Fruit fly (Drosophila melanogaster) whole organism, embryonic: ENCODE results near the gene Son.

Experiments used
- CG10267 ChIP-seq: fragments of 200-800 bp; sonication (Bioruptor generic); optimal IDR thresholded peaks from 2 replicates; lab custom pipeline; 2018; ENCODE audit warnings: missing biosample characterization, mild to moderate bottlenecking, missing genetic modification characterization, moderate library complexity
- CG10543 ChIP-seq: fragments of 200-800 bp; sonication (Bioruptor generic); optimal IDR thresholded peaks from 3 replicates; lab custom pipeline; 2017; ENCODE audit warnings: missing biosample characterization, mild to moderate bottlenecking, missing genetic modification characterization, moderate library complexity
- CG11093 ChIP-seq: fragments of 200-800 bp; sonication (Bioruptor generic); IDR thresholded peaks from 3 replicates; pipeline ENCODE4 v1.3.6; 2022; ENCODE audit warnings: missing biosample characterization, missing genetic modification characterization
- CG11504 ChIP-seq: fragments of 200-800 bp; sonication (Bioruptor generic); optimal IDR thresholded peaks from 3 replicates; lab custom pipeline; 2019; ENCODE audit warnings: missing biosample characterization, mild to moderate bottlenecking, missing genetic modification characterization, moderate library complexity
- CG12155 ChIP-seq: fragments of 200-800 bp; sonication (Bioruptor generic); optimal IDR thresholded peaks from 3 replicates; lab custom pipeline; 2016; ENCODE audit warnings: missing biosample characterization, missing genetic modification characterization
- CG12219 ChIP-seq: fragments of 200-800 bp; sonication (Bioruptor generic); optimal IDR thresholded peaks from 3 replicates; lab custom pipeline; 2018; ENCODE audit warnings: missing biosample characterization, mild to moderate bottlenecking, missing genetic modification characterization
- CG14860 ChIP-seq: fragments of 200-800 bp; sonication (Bioruptor generic); IDR thresholded peaks from 3 replicates; pipeline ENCODE4 v1.3.6; 2022; ENCODE audit warnings: missing biosample characterization, missing genetic modification characterization; ENCODE audit not compliant: partially characterized antibody
- CG15269 ChIP-seq: fragments of 200-800 bp; sonication (Bioruptor generic); optimal IDR thresholded peaks from 2 replicates; lab custom pipeline; 2018; ENCODE audit warnings: missing biosample characterization, mild to moderate bottlenecking, missing genetic modification characterization, moderate library complexity
- CG16813 ChIP-seq: fragments of 200-800 bp; sonication (Bioruptor generic); IDR thresholded peaks from 3 replicates; pipeline ENCODE4 v1.3.6; 2022; ENCODE audit warnings: missing biosample characterization, missing genetic modification characterization; ENCODE audit not compliant: partially characterized antibody
- CG17912 ChIP-seq: fragments of 200-800 bp; sonication (Bioruptor generic); optimal IDR thresholded peaks from 2 replicates; lab custom pipeline; 2018; ENCODE audit warnings: missing biosample characterization, mild to moderate bottlenecking, missing genetic modification characterization
- CG2129 ChIP-seq: fragments of 200-800 bp; sonication (Bioruptor generic); IDR thresholded peaks from 2 replicates; pipeline ENCODE4 v1.3.6; 2022; ENCODE audit warnings: missing biosample characterization, missing genetic modification characterization; ENCODE audit not compliant: partially characterized antibody
- CG5953 ChIP-seq: fragments of 200-800 bp; sonication (Bioruptor generic); IDR thresholded peaks from 2 replicates; pipeline ENCODE4 v1.3.6; 2022; ENCODE audit warnings: missing biosample characterization, missing genetic modification characterization
- CG6689 ChIP-seq: fragments of 200-800 bp; sonication (Bioruptor generic); IDR thresholded peaks from 2 replicates; pipeline ENCODE4 v1.3.6; 2022; ENCODE audit warnings: missing biosample characterization, missing genetic modification characterization
- CG6765 ChIP-seq: fragments of 200-800 bp; sonication (Bioruptor generic); optimal IDR thresholded peaks from 3 replicates; lab custom pipeline; 2017; ENCODE audit warnings: missing biosample characterization, mild to moderate bottlenecking, missing genetic modification characterization
- CG6791 ChIP-seq: fragments of 200-800 bp; sonication (Bioruptor generic); IDR thresholded peaks from 3 replicates; pipeline ENCODE4 v1.3.6; 2022; ENCODE audit warnings: missing biosample characterization, missing genetic modification characterization; ENCODE audit not compliant: partially characterized antibody
- CG7745 ChIP-seq: fragments of 200-800 bp; sonication (Bioruptor generic); optimal IDR thresholded peaks from 2 replicates; lab custom pipeline; 2018; ENCODE audit warnings: missing biosample characterization, mild to moderate bottlenecking, missing genetic modification characterization, moderate library complexity
- CG7963 ChIP-seq: fragments of 200-800 bp; sonication (Bioruptor generic); IDR thresholded peaks from 3 replicates; pipeline ENCODE4 v1.3.6; 2022; ENCODE audit warnings: missing biosample characterization, missing genetic modification characterization; ENCODE audit not compliant: partially characterized antibody
- CG9727 ChIP-seq: fragments of 200-800 bp; sonication (Bioruptor generic); optimal IDR thresholded peaks from 3 replicates; lab custom pipeline; 2017; ENCODE audit warnings: missing biosample characterization, mild to moderate bottlenecking, missing genetic modification characterization
- CG9932 ChIP-seq: fragments of 200-800 bp; sonication (Bioruptor generic); IDR thresholded peaks from 2 replicates; pipeline ENCODE4 v1.3.6; 2022; ENCODE audit warnings: missing biosample characterization, missing genetic modification characterization
- CrebB ChIP-seq: fragments of 200-800 bp; sonication (Bioruptor generic); optimal IDR thresholded peaks from 3 replicates; lab custom pipeline; 2018; ENCODE audit warnings: missing biosample characterization, mild to moderate bottlenecking, missing genetic modification characterization
- D19B ChIP-seq: fragments of 200-800 bp; sonication (Bioruptor generic); optimal IDR thresholded peaks from 2 replicates; lab custom pipeline; 2017; ENCODE audit warnings: missing biosample characterization, mild to moderate bottlenecking, missing genetic modification characterization
- Dbx ChIP-seq: fragments of 200-800 bp; sonication (Bioruptor generic); IDR thresholded peaks from 3 replicates; pipeline ENCODE4 v1.3.6; 2022; ENCODE audit warnings: missing biosample characterization, missing genetic modification characterization
- Dll ChIP-seq: fragments of 200-800 bp; sonication (Bioruptor generic); IDR thresholded peaks from 4 replicates; pipeline ENCODE4 v1.3.6; 2022; ENCODE audit warnings: missing biosample characterization, missing genetic modification characterization; ENCODE audit not compliant: partially characterized antibody
- Mad ChIP-seq: fragments of 200-800 bp; sonication (Bioruptor generic); optimal IDR thresholded peaks from 2 replicates; lab custom pipeline; 2016; ENCODE audit warnings: missing biosample characterization, missing genetic modification characterization
- Med ChIP-seq: fragments of 200-800 bp; sonication (Bioruptor generic); peaks from one replicate; lab custom pipeline; 2016; ENCODE audit warnings: missing biosample characterization, missing genetic modification characterization, mild to moderate bottlenecking, inconsistent platforms, moderate library complexity
- Pdp1 ChIP-seq, 2 experiments: fragments of 200-800 bp; sonication (Bioruptor generic); optimal IDR thresholded peaks; 3 replicates each; lab custom pipeline; 2016; ENCODE audit warnings: missing biosample characterization in 2 of 2, missing genetic modification characterization in 2 of 2, mild to moderate bottlenecking in 1 of 2, moderate library complexity in 1 of 2
- Scr ChIP-seq: fragments of 200-800 bp; sonication (Bioruptor generic); IDR thresholded peaks from 2 replicates; pipeline ENCODE4 v1.3.6; 2022; ENCODE audit warnings: missing biosample characterization, missing genetic modification characterization; ENCODE audit not compliant: partially characterized antibody
- Ssrp ChIP-seq: fragments of 200-800 bp; sonication (Bioruptor generic); optimal IDR thresholded peaks from 2 replicates; lab custom pipeline; 2018; ENCODE audit warnings: missing biosample characterization, mild to moderate bottlenecking, missing genetic modification characterization, moderate library complexity
- Taf1 ChIP-seq: fragments of 200-800 bp; sonication (Bioruptor generic); IDR thresholded peaks from 2 replicates; pipeline ENCODE4 v1.3.6; 2022; ENCODE audit warnings: missing biosample characterization, missing genetic modification characterization
- bbx ChIP-seq: fragments of 200-800 bp; sonication (Bioruptor generic); IDR thresholded peaks from 2 replicates; pipeline ENCODE4 v1.3.6; 2022; ENCODE audit warnings: missing biosample characterization, missing genetic modification characterization; ENCODE audit not compliant: partially characterized antibody
- gce ChIP-seq: fragments of 200-800 bp; sonication (Bioruptor generic); IDR thresholded peaks from 3 replicates; pipeline ENCODE4 v1.3.6; 2022; ENCODE audit warnings: missing biosample characterization, missing genetic modification characterization
- grau ChIP-seq: fragments of 200-800 bp; optimal IDR thresholded peaks from 3 replicates; lab custom pipeline; 2019; ENCODE audit warnings: missing biosample characterization, mild to moderate bottlenecking, missing genetic modification characterization, moderate library complexity
- her ChIP-seq: fragments of 200-800 bp; sonication (Bioruptor generic); optimal IDR thresholded peaks from 2 replicates; lab custom pipeline; 2016; ENCODE audit warnings: missing biosample characterization, missing genetic modification characterization
- hth ChIP-seq: fragments of >200 bp; optimal IDR thresholded peaks from 2 replicates; lab custom pipeline; 2017; ENCODE audit warnings: inconsistent platforms
- lbe ChIP-seq: fragments of 200-800 bp; sonication (Bioruptor generic); optimal IDR thresholded peaks from 2 replicates; lab custom pipeline; 2016; ENCODE audit warnings: missing biosample characterization, mild to moderate bottlenecking, missing genetic modification characterization
- mld ChIP-seq: fragments of 200-800 bp; sonication (Bioruptor generic); IDR thresholded peaks from 3 replicates; pipeline ENCODE4 v1.3.6; 2022; ENCODE audit warnings: missing biosample characterization, missing genetic modification characterization; ENCODE audit not compliant: partially characterized antibody
- nerfin-1 ChIP-seq: fragments of 200-800 bp; sonication (Bioruptor generic); optimal IDR thresholded peaks from 3 replicates; lab custom pipeline; 2019; ENCODE audit warnings: missing biosample characterization, mild to moderate bottlenecking, missing genetic modification characterization, moderate library complexity
- nerfin-2 ChIP-seq: fragments of 200-800 bp; sonication (Bioruptor generic); IDR thresholded peaks from 2 replicates; pipeline ENCODE4 v1.3.6; 2022; ENCODE audit warnings: missing biosample characterization, missing genetic modification characterization; ENCODE audit not compliant: partially characterized antibody
- rib ChIP-seq: fragments of 200-800 bp; sonication (Bioruptor generic); IDR thresholded peaks from 2 replicates; pipeline ENCODE4 v1.3.6; 2022; ENCODE audit warnings: missing biosample characterization, missing genetic modification characterization
- row ChIP-seq: fragments of 200-800 bp; sonication (Bioruptor generic); IDR thresholded peaks from 3 replicates; pipeline ENCODE4 v1.3.6; 2022; ENCODE audit warnings: missing biosample characterization, missing genetic modification characterization
- sd ChIP-seq: fragments of 200-800 bp; sonication (Bioruptor generic); optimal IDR thresholded peaks from 3 replicates; lab custom pipeline; 2018; ENCODE audit warnings: missing biosample characterization, mild to moderate bottlenecking, missing genetic modification characterization, moderate library complexity
- so ChIP-seq: fragments of 200-800 bp; sonication (Bioruptor generic); IDR thresholded peaks from 3 replicates; pipeline ENCODE4 v1.3.6; 2022; ENCODE audit warnings: missing biosample characterization, missing genetic modification characterization
- sug ChIP-seq: fragments of 200-800 bp; optimal IDR thresholded peaks from 2 replicates; lab custom pipeline; 2019; ENCODE audit warnings: missing biosample characterization, mild to moderate bottlenecking, missing genetic modification characterization, moderate library complexity
- tna ChIP-seq: fragments of 200-800 bp; sonication (Bioruptor generic); IDR thresholded peaks from 2 replicates; pipeline ENCODE4 v1.3.6; 2022; ENCODE audit warnings: missing biosample characterization, missing genetic modification characterization; ENCODE audit not compliant: partially characterized antibody
- toy ChIP-seq: fragments of 200-800 bp; sonication (Bioruptor generic); IDR thresholded peaks from 2 replicates; pipeline ENCODE4 v1.3.6; 2022; ENCODE audit warnings: missing biosample characterization, missing genetic modification characterization
- vnd ChIP-seq: fragments of 200-800 bp; sonication (Bioruptor generic); IDR thresholded peaks from 3 replicates; pipeline ENCODE4 v1.3.6; 2022; ENCODE audit warnings: missing biosample characterization, missing genetic modification characterization; ENCODE audit not compliant: partially characterized antibody
- vvl ChIP-seq: fragments of 200-800 bp; sonication (Bioruptor generic); IDR thresholded peaks from 2 replicates; pipeline ENCODE4 v1.3.6; 2022; ENCODE audit warnings: missing biosample characterization, missing genetic modification characterization

Son gene

DNA sequence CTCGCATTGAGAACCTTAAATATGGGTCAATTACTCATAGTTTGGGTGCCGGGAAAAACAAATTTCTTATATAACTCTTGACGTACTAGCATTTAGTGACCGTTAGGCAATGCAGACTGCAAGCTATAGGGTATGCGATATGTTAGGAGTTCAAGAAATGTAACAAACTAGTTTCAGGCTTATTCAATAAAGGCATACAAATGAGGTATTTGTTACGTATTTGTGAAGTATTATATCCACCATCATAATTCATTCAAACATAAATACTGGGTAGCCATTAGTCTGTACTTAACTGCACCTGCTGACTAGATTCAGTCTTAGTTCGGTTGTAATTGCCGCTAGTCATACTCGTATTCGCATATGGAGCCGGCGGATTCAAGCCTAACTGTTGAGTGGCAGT is 30.4 kb downstream of the Son start (continued):
- TF ChIP-seq nerfin-2 (GFP tag; lab: Robert Waterston, UW) = peak; percentile 62
- peak; percentile 68; the same call in 2 of the 3 replicates for TF ChIP-seq CG14860
- no peak for TF ChIP-seq Taf1 (GFP tag; lab: Robert Waterston, UW)
- no peak for TF ChIP-seq CrebB (tag; lab: Kevin White, UChicago)
- TF ChIP-seq vnd (GFP tag; lab: Robert Waterston, UW) = peak; percentile 50; the same call in 2 of the 3 replicates
- TF ChIP-seq CG10267 = no peak
- peak; percentile 31; the same call in 1 of the 2 replicates for TF ChIP-seq bbx (GFP tag; lab: Robert Waterston, UW)
- TF ChIP-seq tna = peak; percentile 78
- no peak for TF ChIP-seq CG12155 (GFP tag; lab: Kevin White, UChicago)
- TF ChIP-seq so = no peak

dm6 chr3R:9612217-9612616 is 34.4 kb downstream of the Son start:
- TF ChIP-seq row (GFP tag; lab: Robert Waterston, UW) (peak; percentile 40; the same call in 2 of the 3 replicates), CG9932 (GFP tag; lab: Robert Waterston, UW) (peak; percentile 42; the same call in 1 of the 2 replicates), CG17912 (GFP tag; lab: Kevin White, UChicago) (no peak), nerfin-1 (tag; lab: Kevin White, UChicago) (no peak), CG10543 (no peak), CG14860 (peak; percentile 80), CG16813 (peak; percentile 69), mld (GFP tag; lab: Robert Waterston, UW) (peak; percentile 56; the same call in 1 of the 3 replicates), Dll (peak; percentile 24; the same call in 1 of the 4 replicates), CG15269 (tag; lab: Kevin White, UChicago) (peak; percentile 12), her (GFP tag; lab: Kevin White, UChicago) (no peak), Pdp1 (GFP tag; optimal IDR thresholded peaks at IDR 0.05; lab: Kevin White, UChicago) (peak in 1 of 2 experiments; percentile 58), lbe (GFP tag; lab: Kevin White, UChicago) (peak; percentile 29), Med (GFP tag; lab: Kevin White, UChicago) (peak; percentile 63), Mad (no peak), CG11504 (peak; percentile 17), CG12219 (GFP tag; lab: Kevin White, UChicago) (no peak), rib (GFP tag; lab: Robert Waterston, UW) (no peak), vvl (0 out of 2 replicates have a peak, but pooled peaks have one; percentile 40), gce (GFP tag; lab: Robert Waterston, UW) (no peak), nerfin-2 (GFP tag; lab: Robert Waterston, UW) (peak; percentile 71), CG5953 (no peak), CG6765 (no peak), Dbx (GFP tag; lab: Robert Waterston, UW) (no peak), CG9727 (no peak), grau (tag; lab: Kevin White, UChicago) (peak; percentile 1), D19B (peak; percentile 81), CG7963 (GFP tag; lab: Robert Waterston, UW) (peak; percentile 66), CG2129 (no peak), CG6689 (GFP tag; lab: Robert Waterston, UW) (no peak), sd (tag; lab: Kevin White, UChicago) (no peak), CG11093 (no peak), CG7745 (no peak), Ssrp (tag; lab: Kevin White, UChicago) (peak; percentile 4), Scr (GFP tag; lab: Robert Waterston, UW) (peak; percentile 56), sug (tag; lab: Kevin White, UChicago) (no peak), CG6791 (GFP tag; lab: Robert Waterston, UW) (peak; percentile 49; the same call in 1 of the 3 replicates), tna (peak; percentile 75), toy (GFP tag; lab: Robert Waterston, UW) (no peak), hth (lab: Kevin White, UChicago) (no peak)
